Fruit fly (Drosophila melanogaster) whole organism, adult: ENCODE results near the gene Daxx.

Source experiments
- CG11617 ChIP-seq: fragments of 200-800 bp; sonication (Bioruptor generic); optimal IDR thresholded peaks from 2 replicates; lab custom pipeline; 2017; ENCODE audit warnings: mild to moderate bottlenecking, missing biosample characterization, missing genetic modification reagents, missing genetic modification characterization
- CG12768 ChIP-seq: fragments of 200-800 bp; sonication (Bioruptor generic); optimal IDR thresholded peaks from 2 replicates; lab custom pipeline; 2017; ENCODE audit warnings: missing biosample characterization, missing genetic modification characterization, mild to moderate bottlenecking, moderate library complexity, missing genetic modification reagents
- CG5204 ChIP-seq: fragments of 200-800 bp; sonication (Bioruptor generic); optimal IDR thresholded peaks from 2 replicates; lab custom pipeline; 2016; ENCODE audit warnings: missing biosample characterization, missing genetic modification characterization
- Clk ChIP-seq: fragments of 200-800 bp; sonication (Bioruptor generic); optimal IDR thresholded peaks from 2 replicates; lab custom pipeline; 2017; ENCODE audit warnings: missing biosample characterization, missing genetic modification characterization
- Crg-1 ChIP-seq: fragments of 200-800 bp; sonication (Bioruptor generic); optimal IDR thresholded peaks from 2 replicates; lab custom pipeline; 2016; ENCODE audit warnings: missing biosample characterization, missing genetic modification characterization
- Hr96 ChIP-seq: fragments of 200-800 bp; sonication (Bioruptor generic); optimal IDR thresholded peaks from 2 replicates; lab custom pipeline; 2016; ENCODE audit warnings: missing biosample characterization, missing genetic modification characterization
- Mnt ChIP-seq: fragments of 200-800 bp; sonication (Bioruptor generic); optimal IDR thresholded peaks from 2 replicates; lab custom pipeline; 2016; ENCODE audit warnings: missing biosample characterization, mild to moderate bottlenecking, missing genetic modification characterization
- bab1 ChIP-seq: fragments of 200-800 bp; sonication (Bioruptor generic); optimal IDR thresholded peaks from 3 replicates; lab custom pipeline; 2019; ENCODE audit warnings: missing biosample characterization, mild to moderate bottlenecking, missing genetic modification characterization, moderate library complexity
- cic ChIP-seq: fragments of 200-800 bp; sonication (Bioruptor generic); optimal IDR thresholded peaks from 2 replicates; lab custom pipeline; 2017; ENCODE audit warnings: missing biosample characterization, mild to moderate bottlenecking, missing genetic modification characterization, moderate library complexity
- cnc ChIP-seq, 2 experiments: fragments of >200 bp; optimal IDR thresholded peaks; 2 replicates each; lab custom pipeline; 2017
- kay ChIP-seq: fragments of 200-800 bp; sonication (Bioruptor generic); peaks from one replicate; lab custom pipeline; 2016; ENCODE audit warnings: missing biosample characterization, missing genetic modification characterization, borderline replicate concordance
- pad ChIP-seq: fragments of 200-800 bp; sonication (Bioruptor generic); optimal IDR thresholded peaks from 3 replicates; lab custom pipeline; 2017; ENCODE audit warnings: missing biosample characterization, missing genetic modification characterization, mild to moderate bottlenecking, moderate library complexity, missing genetic modification reagents
- tj ChIP-seq: fragments of 200-800 bp; sonication (Bioruptor generic); optimal IDR thresholded peaks from 3 replicates; lab custom pipeline; 2017; ENCODE audit warnings: missing biosample characterization, mild to moderate bottlenecking, missing genetic modification characterization, moderate library complexity
- toe ChIP-seq: fragments of 200-800 bp; sonication (Bioruptor generic); optimal IDR thresholded peaks from 2 replicates; lab custom pipeline; 2016; ENCODE audit warnings: missing biosample characterization, missing genetic modification characterization

dm6 chr2L:6471978-6472776 is 8.6 kb upstream of the Daxx start:
- TF ChIP-seq Hr96 (no peak), Clk (GFP tag; lab: Kevin White, UChicago) (no peak), tj (GFP tag; lab: Kevin White, UChicago) (no peak), CG11617 (GFP tag; lab: Kevin White, UChicago) (peak; percentile 26), CG12768 (GFP tag; lab: Kevin White, UChicago) (no peak), CG5204 (GFP tag; lab: Kevin White, UChicago) (no peak), bab1 (GFP tag; lab: Kevin White, UChicago) (no peak), Crg-1 (GFP tag; lab: Kevin White, UChicago) (no peak), toe (GFP tag; lab: Kevin White, UChicago) (peak; percentile 6), pad (GFP tag; lab: Kevin White, UChicago) (no peak), cic (GFP tag; lab: Kevin White, UChicago) (peak; percentile 82), kay (GFP tag; lab: Kevin White, UChicago) (no peak), Mnt (peak; percentile 62), cnc (optimal IDR thresholded peaks at IDR 0.05; lab: Kevin White, UChicago) (no peak)
